Fruit fly (Drosophila melanogaster) whole organism, pupa: Measurements from ENCODE around the gene Sfxn2.

ENCODE experiments used
- CG10348 ChIP-seq: fragments of 200-800 bp; sonication (Bioruptor generic); IDR thresholded peaks from 2 replicates; pipeline ENCODE4 v1.3.6; 2022; ENCODE audit warnings: missing biosample characterization, missing genetic modification characterization
- CG12605 ChIP-seq: fragments of 200-800 bp; sonication (Bioruptor generic); IDR thresholded peaks from 2 replicates; pipeline ENCODE4 v1.3.6; 2022; ENCODE audit warnings: missing biosample characterization, missing genetic modification characterization
- CG13204 ChIP-seq: fragments of 200-800 bp; sonication (Bioruptor generic); optimal IDR thresholded peaks from 2 replicates; lab custom pipeline; 2018; ENCODE audit warnings: missing biosample characterization, mild to moderate bottlenecking, missing genetic modification characterization, moderate library complexity
- CG14655 ChIP-seq: fragments of 200-800 bp; sonication (Bioruptor generic); optimal IDR thresholded peaks from 3 replicates; lab custom pipeline; 2017; ENCODE audit warnings: mild to moderate bottlenecking, missing biosample characterization, missing genetic modification reagents, missing genetic modification characterization
- CG15710 ChIP-seq: fragments of 200-800 bp; sonication (Bioruptor generic); optimal IDR thresholded peaks from 2 replicates; lab custom pipeline; 2018; ENCODE audit warnings: missing biosample characterization, mild to moderate bottlenecking, missing genetic modification characterization, moderate library complexity
- CG17806 ChIP-seq: fragments of 200-800 bp; sonication (Bioruptor generic); optimal IDR thresholded peaks from 2 replicates; lab custom pipeline; 2018; ENCODE audit warnings: missing biosample characterization, mild to moderate bottlenecking, missing genetic modification characterization, moderate library complexity
- CG32121 ChIP-seq: fragments of 200-800 bp; sonication (Bioruptor generic); IDR thresholded peaks from 2 replicates; pipeline ENCODE4 v1.3.6; 2022; ENCODE audit warnings: missing biosample characterization, missing genetic modification characterization
- CG34367 ChIP-seq: fragments of 200-800 bp; sonication (Bioruptor generic); optimal IDR thresholded peaks from 2 replicates; lab custom pipeline; 2018; ENCODE audit warnings: missing biosample characterization, mild to moderate bottlenecking, missing genetic modification characterization
- CG4496 ChIP-seq: fragments of 200-800 bp; sonication (Bioruptor generic); IDR thresholded peaks from 3 replicates; pipeline ENCODE4 v1.3.6; 2022; ENCODE audit warnings: missing biosample characterization, missing genetic modification characterization
- CG8159 ChIP-seq: fragments of 200-800 bp; sonication (Bioruptor generic); optimal IDR thresholded peaks from 3 replicates; lab custom pipeline; 2018; ENCODE audit warnings: missing biosample characterization, mild to moderate bottlenecking, missing genetic modification characterization, moderate library complexity
- CG8301 ChIP-seq: fragments of 200-800 bp; sonication (Bioruptor generic); optimal IDR thresholded peaks from 2 replicates; lab custom pipeline; 2018; ENCODE audit warnings: missing biosample characterization, mild to moderate bottlenecking, missing genetic modification characterization
- CG9948 ChIP-seq: fragments of 200-800 bp; sonication (Bioruptor generic); optimal IDR thresholded peaks from 2 replicates; lab custom pipeline; 2018; ENCODE audit warnings: missing biosample characterization, mild to moderate bottlenecking, missing genetic modification characterization, moderate library complexity
- D1 ChIP-seq: fragments of 200-800 bp; sonication (Bioruptor generic); optimal IDR thresholded peaks from 2 replicates; lab custom pipeline; 2018; ENCODE audit warnings: missing biosample characterization, mild to moderate bottlenecking, missing genetic modification characterization, moderate library complexity
- EcR ChIP-seq: fragments of 200-800 bp; sonication (Bioruptor generic); optimal IDR thresholded peaks from 3 replicates; lab custom pipeline; 2019; ENCODE audit warnings: missing biosample characterization, missing genetic modification characterization, mild to moderate bottlenecking, moderate library complexity, missing genetic modification reagents
- Ets98B ChIP-seq: fragments of 200-800 bp; sonication (Bioruptor generic); IDR thresholded peaks from 2 replicates; pipeline ENCODE4 v1.3.6; 2022; ENCODE audit warnings: missing biosample characterization, missing genetic modification characterization
- Pif1A ChIP-seq: fragments of 200-800 bp; sonication (Bioruptor generic); optimal IDR thresholded peaks from 3 replicates; lab custom pipeline; 2016; ENCODE audit warnings: missing biosample characterization, missing genetic modification characterization
- Pif1B ChIP-seq: fragments of 200-800 bp; sonication (Bioruptor generic); optimal IDR thresholded peaks from 3 replicates; lab custom pipeline; 2016; ENCODE audit warnings: missing biosample characterization, missing genetic modification characterization
- Snoo ChIP-seq: fragments of 200-800 bp; sonication (Bioruptor generic); optimal IDR thresholded peaks from 3 replicates; lab custom pipeline; 2017; ENCODE audit warnings: missing biosample characterization, mild to moderate bottlenecking, missing genetic modification characterization, inconsistent platforms
- fd96Ca ChIP-seq: fragments of 200-800 bp; sonication (Bioruptor generic); IDR thresholded peaks from 3 replicates; pipeline ENCODE4 v1.3.6; 2022; ENCODE audit warnings: missing biosample characterization, missing genetic modification characterization
- gl ChIP-seq: fragments of 200-800 bp; sonication (Bioruptor generic); optimal IDR thresholded peaks from 2 replicates; lab custom pipeline; 2018; ENCODE audit warnings: missing biosample characterization, mild to moderate bottlenecking, missing genetic modification characterization
- rn ChIP-seq: fragments of 200-800 bp; sonication (Bioruptor generic); IDR thresholded peaks from 2 replicates; pipeline ENCODE4 v1.3.6; 2022; ENCODE audit warnings: missing biosample characterization, missing genetic modification characterization

Gene Sfxn2

dm6 chr3L:19036119-19036518, 26.8 kb upstream of the Sfxn2 start:
- no peak for TF ChIP-seq CG34367 (tag; lab: Kevin White, UChicago)
- TF ChIP-seq D1, result no peak
- TF ChIP-seq rn (GFP tag; lab: Robert Waterston, UW), result no peak
- TF ChIP-seq CG4496, result no peak
- TF ChIP-seq CG15710, result no peak
- no peak for TF ChIP-seq fd96Ca (GFP tag; lab: Robert Waterston, UW)
- no peak for TF ChIP-seq CG13204 (GFP tag; lab: Kevin White, UChicago)
- TF ChIP-seq EcR (GFP tag; lab: Kevin White, UChicago), result no peak
- no peak for TF ChIP-seq Snoo (tag; lab: Kevin White, UChicago)

dm6 chr3L:19037051-19037450, 25.9 kb upstream of the Sfxn2 start:
- TF ChIP-seq CG8301 (tag; lab: Kevin White, UChicago) (no peak), CG17806 (tag; lab: Kevin White, UChicago) (no peak), gl (tag; lab: Kevin White, UChicago) (no peak), CG32121 (no peak), CG8159 (tag; lab: Kevin White, UChicago) (no peak), CG12605 (GFP tag; lab: Robert Waterston, UW) (no peak), rn (GFP tag; lab: Robert Waterston, UW) (no peak)

dm6 chr3L:19040155-19040644, 22.8 kb upstream of the Sfxn2 start:
- TF ChIP-seq Pif1A (GFP tag; lab: Kevin White, UChicago) (peak; percentile 44), CG32121 (peak; percentile 48; the same call in 1 of the 2 replicates), Pif1B (peak; percentile 1), CG4496 (0 out of 3 replicates have a peak, but pooled peaks have one; percentile 10), CG34367 (tag; lab: Kevin White, UChicago) (no peak), gl (tag; lab: Kevin White, UChicago) (no peak), Snoo (tag; lab: Kevin White, UChicago) (no peak), CG14655 (GFP tag; lab: Kevin White, UChicago) (peak; percentile 28), D1 (no peak)
- TF ChIP-seq, all 21 proteins: peak for 5

- TF ChIP-seq CG15710, result no peak
- peak; percentile 96 for TF ChIP-seq EcR (GFP tag; lab: Kevin White, UChicago)
- TF ChIP-seq CG13204 (GFP tag; lab: Kevin White, UChicago), result peak; percentile 87
These were observed 21.8 kb upstream of the Sfxn2 start for dm6 chr3L:19041161-19041560.

- peak; percentile 87 for TF ChIP-seq CG8301 (tag; lab: Kevin White, UChicago)
- TF ChIP-seq Ets98B (GFP tag; lab: Robert Waterston, UW), result no peak
- peak; percentile 74 for TF ChIP-seq D1
- TF ChIP-seq CG12605 (GFP tag; lab: Robert Waterston, UW), result no peak; the same call in 1 of the 2 replicates
- peak; percentile 90 for TF ChIP-seq CG14655 (GFP tag; lab: Kevin White, UChicago)
- TF ChIP-seq rn (GFP tag; lab: Robert Waterston, UW), result peak; percentile 45; the same call in 1 of the 2 replicates
- 0 out of 2 replicates have a peak, but pooled peaks have one; percentile 17 for TF ChIP-seq CG32121
- TF ChIP-seq CG13204 (GFP tag; lab: Kevin White, UChicago), result peak; percentile 98
- TF ChIP-seq gl (tag; lab: Kevin White, UChicago), result peak; percentile 61
- peak; percentile 36; the same call in 1 of the 3 replicates for TF ChIP-seq fd96Ca (GFP tag; lab: Robert Waterston, UW)
- TF ChIP-seq CG9948, result peak; percentile 89
- TF ChIP-seq EcR (GFP tag; lab: Kevin White, UChicago), result peak; percentile 67
- no peak for TF ChIP-seq CG10348
- peak; percentile 87 for TF ChIP-seq Pif1B
- TF ChIP-seq Pif1A (GFP tag; lab: Kevin White, UChicago), result peak; percentile 90
- TF ChIP-seq Snoo (tag; lab: Kevin White, UChicago), result peak; percentile 79
- peak; percentile 87 for TF ChIP-seq CG15710
- peak; percentile 77 for TF ChIP-seq CG34367 (tag; lab: Kevin White, UChicago)
- TF ChIP-seq CG4496, result peak; percentile 49; the same call in 1 of the 3 replicates
- peak; percentile 81 for TF ChIP-seq CG17806 (tag; lab: Kevin White, UChicago)
- TF ChIP-seq CG8159 (tag; lab: Kevin White, UChicago), result peak; percentile 93
These were observed 21.1 kb upstream of the Sfxn2 start for dm6 chr3L:19041665-19042385.

- TF ChIP-seq CG8301 (tag; lab: Kevin White, UChicago), result peak; percentile 95
- TF ChIP-seq CG4496, result peak; percentile 85
- peak; percentile 93 for TF ChIP-seq CG34367 (tag; lab: Kevin White, UChicago)
- TF ChIP-seq Ets98B (GFP tag; lab: Robert Waterston, UW), result peak; percentile 82
- TF ChIP-seq Snoo (tag; lab: Kevin White, UChicago), result peak; percentile 93
- TF ChIP-seq Pif1B, result peak; percentile 91
- peak; percentile 97 for TF ChIP-seq CG9948
- peak; percentile 96 for TF ChIP-seq CG14655 (GFP tag; lab: Kevin White, UChicago)
- TF ChIP-seq EcR (GFP tag; lab: Kevin White, UChicago), result no peak
- peak; percentile 95 for TF ChIP-seq D1
- no peak for TF ChIP-seq CG13204 (GFP tag; lab: Kevin White, UChicago)
- TF ChIP-seq rn (GFP tag; lab: Robert Waterston, UW), result peak; percentile 79
- TF ChIP-seq CG17806 (tag; lab: Kevin White, UChicago), result peak; percentile 96
- peak; percentile 88 for TF ChIP-seq CG32121
- TF ChIP-seq CG15710, result peak; percentile 97
- peak; percentile 61; the same call in 1 of the 3 replicates for TF ChIP-seq fd96Ca (GFP tag; lab: Robert Waterston, UW)
- peak; percentile 80 for TF ChIP-seq gl (tag; lab: Kevin White, UChicago)
- peak; percentile 84 for TF ChIP-seq CG12605 (GFP tag; lab: Robert Waterston, UW)
- TF ChIP-seq Pif1A (GFP tag; lab: Kevin White, UChicago), result peak; percentile 84
- TF ChIP-seq CG8159 (tag; lab: Kevin White, UChicago), result peak; percentile 98
- peak; percentile 38; the same call in 1 of the 2 replicates for TF ChIP-seq CG10348
These were observed 20.5 kb upstream of the Sfxn2 start for dm6 chr3L:19042501-19042900.
